Fruit fly (Drosophila melanogaster) whole organism, embryonic: Measurements from ENCODE around the gene IntS10.

Source experiments
- CG10274 ChIP-seq: fragments of 200-800 bp; sonication (Bioruptor generic); optimal IDR thresholded peaks from 3 replicates; lab custom pipeline; 2017; ENCODE audit warnings: missing biosample characterization, mild to moderate bottlenecking, missing genetic modification characterization
- CG11085 ChIP-seq: fragments of 200-800 bp; sonication (Bioruptor generic); IDR thresholded peaks from 2 replicates; pipeline ENCODE4 v1.3.6; 2022; ENCODE audit warnings: missing biosample characterization, missing genetic modification characterization
- CG13424 ChIP-seq: fragments of 200-800 bp; sonication (Bioruptor generic); optimal IDR thresholded peaks from 2 replicates; lab custom pipeline; 2019; ENCODE audit warnings: missing biosample characterization, mild to moderate bottlenecking, missing genetic modification characterization, moderate library complexity
- CG13624 ChIP-seq: fragments of 200-800 bp; sonication (Bioruptor generic); optimal IDR thresholded peaks from 2 replicates; lab custom pipeline; 2016; ENCODE audit warnings: missing biosample characterization, missing genetic modification characterization
- CG14965 ChIP-seq: fragments of 200-800 bp; sonication (Bioruptor generic); optimal IDR thresholded peaks from 2 replicates; lab custom pipeline; 2016; ENCODE audit warnings: missing biosample characterization, missing genetic modification characterization, borderline replicate concordance
- CG1529 ChIP-seq: fragments of 200-800 bp; sonication (Bioruptor generic); optimal IDR thresholded peaks from 3 replicates; lab custom pipeline; 2018; ENCODE audit warnings: missing biosample characterization, missing genetic modification characterization
- CG17186 ChIP-seq: fragments of 200-800 bp; sonication (Bioruptor generic); optimal IDR thresholded peaks from 3 replicates; lab custom pipeline; 2017; ENCODE audit warnings: missing biosample characterization, missing genetic modification reagents, missing genetic modification characterization
- CG17328 ChIP-seq: fragments of 200-800 bp; sonication (Bioruptor generic); IDR thresholded peaks from 2 replicates; pipeline ENCODE4 v1.3.6; 2022; ENCODE audit warnings: missing biosample characterization, missing genetic modification characterization
- CG17385 ChIP-seq: fragments of 200-800 bp; sonication (Bioruptor generic); optimal IDR thresholded peaks from 3 replicates; lab custom pipeline; 2018; ENCODE audit warnings: missing biosample characterization, mild to moderate bottlenecking, missing genetic modification characterization
- CG1832 ChIP-seq: fragments of 200-800 bp; sonication (Bioruptor generic); optimal IDR thresholded peaks from 2 replicates; lab custom pipeline; 2017; ENCODE audit warnings: missing biosample characterization, mild to moderate bottlenecking, missing genetic modification characterization, inconsistent platforms
- CG18599 ChIP-seq: fragments of 200-800 bp; sonication (Bioruptor generic); optimal IDR thresholded peaks from 3 replicates; lab custom pipeline; 2017; ENCODE audit warnings: missing biosample characterization, missing genetic modification characterization, mild to moderate bottlenecking, moderate library complexity, missing genetic modification reagents
- CG2120 ChIP-seq: fragments of 200-800 bp; sonication (Bioruptor generic); optimal IDR thresholded peaks from 3 replicates; lab custom pipeline; 2016; ENCODE audit warnings: missing biosample characterization, missing genetic modification characterization
- CG2712 ChIP-seq: fragments of 200-800 bp; optimal IDR thresholded peaks from 3 replicates; lab custom pipeline; 2019; ENCODE audit warnings: missing biosample characterization, mild to moderate bottlenecking, missing genetic modification characterization, moderate library complexity
- CG30403 ChIP-seq: fragments of 200-800 bp; sonication (Bioruptor generic); optimal IDR thresholded peaks from 3 replicates; lab custom pipeline; 2016; ENCODE audit warnings: missing biosample characterization, missing genetic modification characterization
- CG4360 ChIP-seq: fragments of 200-800 bp; sonication (Bioruptor generic); IDR thresholded peaks from 2 replicates; pipeline ENCODE4 v1.3.6; 2022; ENCODE audit warnings: missing biosample characterization, missing genetic modification characterization
- CG4854 ChIP-seq: fragments of 200-800 bp; sonication (Bioruptor generic); optimal IDR thresholded peaks from 2 replicates; lab custom pipeline; 2016; ENCODE audit warnings: missing biosample characterization, missing genetic modification characterization, inconsistent platforms
- CG7556 ChIP-seq: fragments of 200-800 bp; sonication (Bioruptor generic); optimal IDR thresholded peaks from 2 replicates; lab custom pipeline; 2017; ENCODE audit warnings: missing biosample characterization, mild to moderate bottlenecking, missing genetic modification characterization
- CG8290 ChIP-seq, 3 experiments: fragments of 200-800 bp; sonication (Bioruptor generic); optimal IDR thresholded peaks; 2 replicates each; lab custom pipeline; 2016 to 2019; ENCODE audit warnings: missing biosample characterization in 3 of 3, missing genetic modification characterization in 3 of 3, mild to moderate bottlenecking in 2 of 3, moderate library complexity in 1 of 3
- CG9215 ChIP-seq: fragments of 200-800 bp; sonication (Bioruptor generic); IDR thresholded peaks from 2 replicates; pipeline ENCODE4 v1.3.6; 2022; ENCODE audit warnings: missing biosample characterization, missing genetic modification characterization
- CG9437 ChIP-seq: fragments of 200-800 bp; sonication (Bioruptor generic); optimal IDR thresholded peaks from 2 replicates; lab custom pipeline; 2018; ENCODE audit warnings: missing biosample characterization, mild to moderate bottlenecking, missing genetic modification characterization
- CkIIα-i1 ChIP-seq: fragments of 200-800 bp; sonication (Bioruptor generic); IDR thresholded peaks from 2 replicates; pipeline ENCODE4 v1.3.6; 2022; ENCODE audit warnings: missing biosample characterization, missing genetic modification characterization
- E2f1 ChIP-seq: fragments of 200-800 bp; sonication (Bioruptor generic); IDR thresholded peaks from 2 replicates; pipeline ENCODE4 v1.3.6; 2022; ENCODE audit warnings: missing biosample characterization, missing genetic modification characterization
- Fer2 ChIP-seq: fragments of 200-800 bp; sonication (Bioruptor generic); optimal IDR thresholded peaks from 2 replicates; lab custom pipeline; 2018; ENCODE audit warnings: missing biosample characterization, mild to moderate bottlenecking, missing genetic modification characterization, moderate library complexity
- Fer3 ChIP-seq: fragments of 200-800 bp; sonication (Bioruptor generic); optimal IDR thresholded peaks from 2 replicates; lab custom pipeline; 2018; ENCODE audit warnings: missing biosample characterization, mild to moderate bottlenecking, missing genetic modification characterization, moderate library complexity
- Mad ChIP-seq: fragments of 200-800 bp; sonication (Bioruptor generic); optimal IDR thresholded peaks from 2 replicates; lab custom pipeline; 2016; ENCODE audit warnings: missing biosample characterization, missing genetic modification characterization
- Myb ChIP-seq: fragments of 200-800 bp; sonication (Bioruptor generic); optimal IDR thresholded peaks from 2 replicates; lab custom pipeline; 2016; ENCODE audit warnings: missing biosample characterization, missing genetic modification characterization
- NC2α ChIP-seq: fragments of 200-800 bp; sonication (Bioruptor generic); optimal IDR thresholded peaks from 2 replicates; lab custom pipeline; 2016; ENCODE audit warnings: missing biosample characterization, missing genetic modification characterization
- abd-A ChIP-seq: fragments of 200-800 bp; sonication (Bioruptor generic); optimal IDR thresholded peaks from 3 replicates; lab custom pipeline; 2019; ENCODE audit warnings: missing biosample characterization, mild to moderate bottlenecking, missing genetic modification characterization, moderate library complexity
- ac ChIP-seq: fragments of 200-800 bp; sonication (Bioruptor generic); optimal IDR thresholded peaks from 3 replicates; lab custom pipeline; 2017; ENCODE audit warnings: missing biosample characterization, mild to moderate bottlenecking, missing genetic modification characterization
- bbx ChIP-seq: fragments of 200-800 bp; sonication (Bioruptor generic); IDR thresholded peaks from 2 replicates; pipeline ENCODE4 v1.3.6; 2022; ENCODE audit warnings: missing biosample characterization, missing genetic modification characterization; ENCODE audit not compliant: partially characterized antibody
- caup ChIP-seq: fragments of 200-800 bp; sonication (Bioruptor generic); optimal IDR thresholded peaks from 3 replicates; lab custom pipeline; 2017; ENCODE audit warnings: missing biosample characterization, mild to moderate bottlenecking, missing genetic modification characterization, moderate library complexity; ENCODE audit not compliant: severe bottlenecking
- corto ChIP-seq: fragments of 200-800 bp; sonication (Bioruptor generic); optimal IDR thresholded peaks from 2 replicates; lab custom pipeline; 2016; ENCODE audit warnings: missing biosample characterization, mild to moderate bottlenecking, missing genetic modification characterization, moderate library complexity
- disco-r ChIP-seq: fragments of 200-800 bp; sonication (Bioruptor generic); optimal IDR thresholded peaks from 2 replicates; lab custom pipeline; 2016; ENCODE audit warnings: missing biosample characterization, missing genetic modification characterization
- ems ChIP-seq: fragments of 200-800 bp; sonication (Bioruptor generic); optimal IDR thresholded peaks from 3 replicates; lab custom pipeline; 2016; ENCODE audit warnings: missing biosample characterization, missing genetic modification characterization
- fd3F ChIP-seq: fragments of 200-800 bp; sonication (Bioruptor generic); optimal IDR thresholded peaks from 2 replicates; lab custom pipeline; 2018; ENCODE audit warnings: missing biosample characterization, mild to moderate bottlenecking, missing genetic modification characterization, moderate library complexity
- gcm ChIP-seq: fragments of 200-800 bp; sonication (Bioruptor generic); optimal IDR thresholded peaks from 2 replicates; lab custom pipeline; 2019; ENCODE audit warnings: missing biosample characterization, mild to moderate bottlenecking, missing genetic modification characterization, moderate library complexity
- hth ChIP-seq: fragments of >200 bp; optimal IDR thresholded peaks from 2 replicates; lab custom pipeline; 2017; ENCODE audit warnings: inconsistent platforms
- ind ChIP-seq: fragments of 200-800 bp; sonication (Bioruptor generic); optimal IDR thresholded peaks from 3 replicates; lab custom pipeline; 2016; ENCODE audit warnings: missing biosample characterization, missing genetic modification characterization
- lilli ChIP-seq: fragments of 200-800 bp; sonication (Bioruptor generic); optimal IDR thresholded peaks from 3 replicates; lab custom pipeline; 2016; ENCODE audit warnings: missing biosample characterization, missing genetic modification characterization
- lmd ChIP-seq: fragments of 200-800 bp; sonication (Bioruptor generic); IDR thresholded peaks from 2 replicates; pipeline ENCODE4 v1.3.6; 2022; ENCODE audit warnings: missing biosample characterization, missing genetic modification characterization
- mirr ChIP-seq: fragments of 200-800 bp; sonication (Bioruptor generic); optimal IDR thresholded peaks from 3 replicates; lab custom pipeline; 2018; ENCODE audit warnings: missing biosample characterization, mild to moderate bottlenecking, missing genetic modification characterization
- mld ChIP-seq: fragments of 200-800 bp; sonication (Bioruptor generic); IDR thresholded peaks from 3 replicates; pipeline ENCODE4 v1.3.6; 2022; ENCODE audit warnings: missing biosample characterization, missing genetic modification characterization; ENCODE audit not compliant: partially characterized antibody
- nmo ChIP-seq: fragments of 200-800 bp; sonication (Bioruptor generic); optimal IDR thresholded peaks from 2 replicates; lab custom pipeline; 2018; ENCODE audit warnings: missing biosample characterization, mild to moderate bottlenecking, missing genetic modification characterization, moderate library complexity
- odd ChIP-seq: fragments of 200-800 bp; sonication (Bioruptor generic); optimal IDR thresholded peaks from 2 replicates; lab custom pipeline; 2017; ENCODE audit warnings: missing biosample characterization, mild to moderate bottlenecking, missing genetic modification characterization
- prd ChIP-seq, 3 experiments: fragments of >200 bp in 2 of 3; fragments of 200-800 bp in 1 of 3; sonication (Bioruptor generic) in 1 of 3; optimal IDR thresholded peaks in 2 of 3; IDR thresholded peaks in 1 of 3; 2 replicates in 2 of 3; 3 replicates in 1 of 3; pipeline versions ENCODE4 v1.3.6 to Lab custom; 2017 to 2022; ENCODE audit warnings: missing biosample characterization in 1 of 3, missing genetic modification characterization in 1 of 3
- seq ChIP-seq: fragments of 200-800 bp; sonication (Bioruptor generic); IDR thresholded peaks from 2 replicates; pipeline ENCODE4 v1.3.6; 2022; ENCODE audit warnings: missing biosample characterization, missing genetic modification characterization
- shn ChIP-seq: fragments of 200-800 bp; sonication (Bioruptor generic); optimal IDR thresholded peaks from 3 replicates; lab custom pipeline; 2016; ENCODE audit warnings: missing biosample characterization, missing genetic modification characterization
- sisA ChIP-seq: fragments of 200-800 bp; sonication (Bioruptor generic); IDR thresholded peaks from 2 replicates; pipeline ENCODE4 v1.3.6; 2022; ENCODE audit warnings: missing biosample characterization, missing genetic modification characterization
- slbo ChIP-seq: fragments of 200-800 bp; sonication (Bioruptor generic); IDR thresholded peaks from 2 replicates; pipeline ENCODE4 v1.3.6; 2022; ENCODE audit warnings: missing biosample characterization, missing genetic modification characterization
- sr ChIP-seq: fragments of 200-800 bp; sonication (Bioruptor generic); IDR thresholded peaks from 3 replicates; pipeline ENCODE4 v1.3.6; 2022; ENCODE audit warnings: missing biosample characterization, missing genetic modification characterization

Gene IntS10

dm6 chr3L:3770823-3771222, 35.7 kb upstream of the IntS10 start (continued):
- no peak for TF ChIP-seq prd (optimal IDR thresholded peaks at IDR 0.05; lab: Kevin White, UChicago)
- no peak for TF ChIP-seq prd (GFP tag; IDR thresholded peaks at IDR 0.05; lab: Robert Waterston, UW)
- TF ChIP-seq NC2α (GFP tag; lab: Kevin White, UChicago): no peak
- TF ChIP-seq gcm (GFP tag; lab: Kevin White, UChicago): no peak
- peak; percentile 29 for TF ChIP-seq CG30403
- TF ChIP-seq slbo (GFP tag; lab: Robert Waterston, UW): peak; percentile 73
- no peak for TF ChIP-seq CG7556 (GFP tag; lab: Kevin White, UChicago)
- peak; percentile 2 for TF ChIP-seq ems (GFP tag; lab: Kevin White, UChicago)
- peak; percentile 18 for TF ChIP-seq Myb (GFP tag; lab: Kevin White, UChicago)
- TF ChIP-seq corto (GFP tag; lab: Kevin White, UChicago): no peak
- peak; percentile 47; the same call in 1 of the 2 replicates for TF ChIP-seq CG9215 (GFP tag; lab: Robert Waterston, UW)
- peak; percentile 47 for TF ChIP-seq CG18599 (GFP tag; lab: Kevin White, UChicago)
- TF ChIP-seq CG9437: peak; percentile 20
- TF ChIP-seq seq (GFP tag; lab: Robert Waterston, UW): peak; percentile 45; the same call in 1 of the 2 replicates
- no peak for TF ChIP-seq CG14965
- no peak for TF ChIP-seq mirr (GFP tag; lab: Kevin White, UChicago)
- TF ChIP-seq lilli: peak; percentile 66
- TF ChIP-seq CG13424 (tag; lab: Kevin White, UChicago): peak; percentile 52
- peak; percentile 5 for TF ChIP-seq CG2712 (tag; lab: Kevin White, UChicago)
- TF ChIP-seq CG8290 (GFP tag; optimal IDR thresholded peaks at IDR 0.05; lab: Kevin White, UChicago): no peak
- peak in 1 of 2 experiments; percentile 59 for TF ChIP-seq CG8290 (tag; optimal IDR thresholded peaks at IDR 0.05; lab: Kevin White, UChicago)
- peak; percentile 18 for TF ChIP-seq CG4854
- no peak for TF ChIP-seq CG1529
- no peak for TF ChIP-seq CG1832 (GFP tag; lab: Kevin White, UChicago)
- peak; percentile 11 for TF ChIP-seq odd
- TF ChIP-seq shn: peak; percentile 23
- TF ChIP-seq bbx (GFP tag; lab: Robert Waterston, UW): no peak
- TF ChIP-seq CG17385 (GFP tag; lab: Kevin White, UChicago): peak; percentile 37
- TF ChIP-seq CG17186 (GFP tag; lab: Kevin White, UChicago): no peak
- no peak for TF ChIP-seq CG17328 (GFP tag; lab: Robert Waterston, UW)
- no peak for TF ChIP-seq Mad
- TF ChIP-seq Fer2: no peak
- TF ChIP-seq ind: peak; percentile 34
- TF ChIP-seq sisA (GFP tag; lab: Robert Waterston, UW): peak; percentile 35; the same call in 1 of the 2 replicates
- peak; percentile 30 for TF ChIP-seq CG10274 (GFP tag; lab: Kevin White, UChicago)
- TF ChIP-seq caup (GFP tag; lab: Kevin White, UChicago): peak; percentile 52
- TF ChIP-seq CG4360 (GFP tag; lab: Robert Waterston, UW): no peak
- TF ChIP-seq disco-r (GFP tag; lab: Kevin White, UChicago): peak; percentile 20
- peak; percentile 46 for TF ChIP-seq Fer3
- TF ChIP-seq lmd (GFP tag; lab: Robert Waterston, UW): peak; percentile 71; the same call in 1 of the 2 replicates
- no peak for TF ChIP-seq mld (GFP tag; lab: Robert Waterston, UW)
- peak; percentile 47 for TF ChIP-seq CG13624 (GFP tag; lab: Kevin White, UChicago)
- TF ChIP-seq CG2120: peak; percentile 82
- peak; percentile 20 for TF ChIP-seq fd3F (GFP tag; lab: Kevin White, UChicago)
- peak; percentile 37 for TF ChIP-seq nmo (GFP tag; lab: Kevin White, UChicago)
- TF ChIP-seq abd-A: no peak
- peak; percentile 14; the same call in 1 of the 2 replicates for TF ChIP-seq E2f1 (GFP tag; lab: Robert Waterston, UW)
- no peak for TF ChIP-seq ac
- TF ChIP-seq CkIIα-i1 (GFP tag; lab: Robert Waterston, UW): no peak
- no peak for TF ChIP-seq CG11085 (GFP tag; lab: Robert Waterston, UW)
- no peak for TF ChIP-seq sr (GFP tag; lab: Robert Waterston, UW)
- no peak for TF ChIP-seq hth (lab: Kevin White, UChicago)
